Fruit fly (Drosophila melanogaster): Measurements from ENCODE around the gene CG5070.

- no peak for TF ChIP-seq CTCF (optimal IDR thresholded peaks at IDR 0.05)
- no peak for TF ChIP-seq CG8478 (optimal IDR thresholded peaks at IDR 0.05)
Measured at dm6 chrX:17186432-17186831, 16.5 kb upstream of the CG5070 start.

Data from S2 (cell line).